Worm (Caenorhabditis elegans) whole organism, L1 larva: ENCODE data around the gene srd-47.
"Not testable (repeated sequence)": the region's sequence is repeated elsewhere in the genome, so short reads cannot be mapped to it uniquely, and the experiment has no call there.

Experiments used
- C04F5.9 ChIP-seq: sonication (generic microtip); optimal IDR thresholded peaks from 2 replicates; lab custom pipeline; 2016; ENCODE audit warnings: missing genetic modification characterization, missing compliant biosample characterization
- aly-2 ChIP-seq: fragments of 150-350 bp; optimal IDR thresholded peaks from 2 replicates; lab custom pipeline; 2014; ENCODE audit warnings: missing biosample characterization, missing genetic modification characterization
- ceh-90 ChIP-seq: sonication (generic microtip); optimal IDR thresholded peaks from 2 replicates; lab custom pipeline; 2016; ENCODE audit warnings: missing genetic modification characterization, missing compliant biosample characterization
- dsc-1 ChIP-seq: sonication (generic microtip); optimal IDR thresholded peaks from 2 replicates; lab custom pipeline; 2016; ENCODE audit warnings: mild to moderate bottlenecking, missing genetic modification characterization, missing compliant biosample characterization
- efl-1 ChIP-seq, 4 experiments: fragments of 150-350 bp; optimal IDR thresholded peaks in 3 of 4; peaks in 1 of 4; 1 replicate in 1 of 4; 2 replicates in 3 of 4; lab custom pipeline; 2014; ENCODE audit warnings: missing biosample characterization in 2 of 4, missing genetic modification characterization in 2 of 4, missing genetic modification reagents in 2 of 4
- egl-13 ChIP-seq: sonication (generic microtip); optimal IDR thresholded peaks from 2 replicates; lab custom pipeline; 2016; ENCODE audit warnings: missing genotype, missing genetic modification reagents, missing genetic modification characterization, missing compliant biosample characterization
- elt-2 ChIP-seq: sonication (generic microtip); optimal IDR thresholded peaks from 2 replicates; lab custom pipeline; 2016; ENCODE audit warnings: missing genetic modification characterization, mild to moderate bottlenecking, inconsistent platforms, missing compliant biosample characterization, missing genetic modification reagents
- ets-5 ChIP-seq: fragments of 200-800 bp; sonication (Bioruptor generic); IDR thresholded peaks from 2 replicates; pipeline ENCODE4 v1.3.6; 2022; ENCODE audit warnings: missing genetic modification characterization, missing compliant biosample characterization
- fkh-8 ChIP-seq: sonication (generic microtip); optimal IDR thresholded peaks from 2 replicates; lab custom pipeline; 2016; ENCODE audit warnings: mild to moderate bottlenecking, missing genetic modification characterization, missing compliant biosample characterization
- hlh-4 ChIP-seq: sonication (generic microtip); optimal IDR thresholded peaks from 2 replicates; lab custom pipeline; 2016; ENCODE audit warnings: mild to moderate bottlenecking, missing genetic modification characterization, missing compliant biosample characterization
- hpl-2 ChIP-seq: fragments of 150-350 bp; optimal IDR thresholded peaks from 2 replicates; lab custom pipeline; 2014; ENCODE audit warnings: missing biosample characterization, missing genetic modification reagents, missing genetic modification characterization
- irx-1 ChIP-seq: sonication (generic microtip); optimal IDR thresholded peaks from 2 replicates; lab custom pipeline; 2016; ENCODE audit warnings: missing genetic modification characterization, missing compliant biosample characterization
- jun-1 ChIP-seq: fragments of 150-350 bp; optimal IDR thresholded peaks from 2 replicates; lab custom pipeline; 2014; ENCODE audit warnings: missing biosample characterization, missing genetic modification reagents, missing genetic modification characterization
- lin-14 ChIP-seq: fragments of 200-800 bp; sonication (Bioruptor generic); optimal IDR thresholded peaks from 2 replicates; lab custom pipeline; 2018; ENCODE audit warnings: mild to moderate bottlenecking, missing genetic modification characterization, moderate library complexity, missing compliant biosample characterization
- lsy-2 ChIP-seq, 2 experiments: fragments of 150-350 bp; optimal IDR thresholded peaks; 2 replicates each; lab custom pipeline; 2014; ENCODE audit warnings: missing biosample characterization in 2 of 2, missing genetic modification characterization in 2 of 2
- mab-9 ChIP-seq: fragments of 200-800 bp; sonication (Bioruptor generic); IDR thresholded peaks from 2 replicates; pipeline ENCODE4 v1.3.6; 2022; ENCODE audit warnings: missing genetic modification reagents, missing genetic modification characterization, missing compliant biosample characterization
- mdl-1 ChIP-seq, 2 experiments: fragments of 150-350 bp; optimal IDR thresholded peaks; 2 replicates each; lab custom pipeline; 2014 to 2017; ENCODE audit warnings: missing biosample characterization in 2 of 2, missing genetic modification characterization in 2 of 2, inconsistent platforms in 1 of 2
- mep-1 ChIP-seq: fragments of 150-350 bp; optimal IDR thresholded peaks from 2 replicates; lab custom pipeline; 2014; ENCODE audit warnings: missing biosample characterization, missing genetic modification characterization
- nhr-12 ChIP-seq: sonication (generic microtip); optimal IDR thresholded peaks from 2 replicates; lab custom pipeline; 2017; ENCODE audit warnings: missing biosample characterization, missing genetic modification characterization
- nhr-19 ChIP-seq: fragments of 200-800 bp; sonication (Bioruptor generic); conservative IDR thresholded peaks from 2 replicates; pipeline ENCODE4 v1.3.6; 2022; ENCODE audit warnings: missing genetic modification characterization, missing compliant biosample characterization
- nhr-47 ChIP-seq: sonication (generic microtip); optimal IDR thresholded peaks from 2 replicates; lab custom pipeline; 2016; ENCODE audit warnings: mild to moderate bottlenecking, missing genetic modification characterization, moderate library complexity, missing compliant biosample characterization
- nhr-71 ChIP-seq: sonication (generic microtip); optimal IDR thresholded peaks from 2 replicates; lab custom pipeline; 2016; ENCODE audit warnings: mild to moderate bottlenecking, missing genetic modification characterization, moderate library complexity, missing compliant biosample characterization
- nhr-77 ChIP-seq: fragments of 150-350 bp; optimal IDR thresholded peaks from 2 replicates; lab custom pipeline; 2014; ENCODE audit warnings: missing biosample characterization, missing genetic modification characterization
- nhr-85 ChIP-seq: sonication (generic microtip); peaks from one replicate; lab custom pipeline; 2016; ENCODE audit warnings: missing genetic modification characterization, inconsistent platforms, missing compliant biosample characterization
- nhr-90 ChIP-seq: sonication (generic microtip); optimal IDR thresholded peaks from 2 replicates; lab custom pipeline; 2016; ENCODE audit warnings: mild to moderate bottlenecking, missing genetic modification characterization, missing compliant biosample characterization; ENCODE audit not compliant: poor library complexity
- rnt-1 ChIP-seq: sonication (generic microtip); optimal IDR thresholded peaks from 2 replicates; lab custom pipeline; 2016; ENCODE audit warnings: mild to moderate bottlenecking, missing genetic modification characterization, moderate library complexity, missing compliant biosample characterization
- skn-1 ChIP-seq: fragments of 150-350 bp; optimal IDR thresholded peaks from 2 replicates; lab custom pipeline; 2014; ENCODE audit warnings: missing biosample characterization, missing genetic modification characterization
- tbx-2 ChIP-seq: sonication (generic microtip); optimal IDR thresholded peaks from 2 replicates; lab custom pipeline; 2016; ENCODE audit warnings: missing genetic modification characterization, missing compliant biosample characterization
- unc-130 ChIP-seq: fragments of 150-350 bp; optimal IDR thresholded peaks from 2 replicates; lab custom pipeline; 2017; ENCODE audit warnings: missing biosample characterization, missing genetic modification characterization, inconsistent platforms
- unc-30 ChIP-seq: sonication (generic microtip); optimal IDR thresholded peaks from 2 replicates; lab custom pipeline; 2017; ENCODE audit warnings: missing biosample characterization, missing genetic modification characterization
- zip-4 ChIP-seq: fragments of 200-800 bp; sonication (Bioruptor generic); optimal IDR thresholded peaks from 2 replicates; lab custom pipeline; 2018; ENCODE audit warnings: mild to moderate bottlenecking, missing genetic modification characterization, moderate library complexity, missing compliant biosample characterization
- ztf-4 ChIP-seq: fragments of 150-350 bp; optimal IDR thresholded peaks from 2 replicates; lab custom pipeline; 2014; ENCODE audit warnings: missing biosample characterization, missing genetic modification characterization

srd-47 gene

DNA sequence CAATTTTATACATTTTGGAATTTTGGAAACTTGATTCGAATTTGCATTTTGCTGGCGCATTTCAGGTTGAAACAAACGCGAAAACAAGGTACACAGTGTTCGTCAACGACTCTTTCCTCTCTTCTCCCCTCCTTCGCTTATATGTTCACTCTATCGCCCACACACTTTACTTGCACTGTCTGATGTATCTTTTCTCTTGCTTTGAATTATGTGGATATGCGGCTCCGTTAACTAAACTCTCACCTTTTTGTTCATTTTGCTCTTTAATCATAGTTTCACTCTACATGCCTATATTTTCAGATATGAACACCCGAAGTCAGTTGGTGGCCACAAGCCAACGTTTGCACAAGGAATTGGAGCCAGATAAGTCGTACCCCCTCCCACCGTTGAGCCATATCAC, 39.2 kb upstream of the srd-47 start, which contains the start of gene W06D11.1:
TSS of gene W06D11.1 (plus strand) at position 301 of the 400 bp plus-strand sequence.
- no peak for TF ChIP-seq nhr-77
- TF ChIP-seq ceh-90 (tag; lab: Kevin White, UChicago), result no peak
- no peak for TF ChIP-seq skn-1 (tag; lab: Kevin White, UChicago)
- no peak for TF ChIP-seq C04F5.9 (tag; lab: Kevin White, UChicago)
- TF ChIP-seq lin-14 (GFP tag; lab: Kevin White, UChicago), result no peak
- no peak for TF ChIP-seq nhr-71 (tag; lab: Kevin White, UChicago)
- TF ChIP-seq mep-1, result no peak
- no peak for TF ChIP-seq mab-9 (GFP tag; lab: Robert Waterston, UW)
- no peak for TF ChIP-seq nhr-12 (tag; lab: Kevin White, UChicago)
- no peak for TF ChIP-seq unc-130 (tag; lab: Kevin White, UChicago)
- TF ChIP-seq aly-2 (tag; lab: Kevin White, UChicago), result no peak
- no peak for TF ChIP-seq tbx-2 (tag; lab: Kevin White, UChicago)
- TF ChIP-seq dsc-1 (tag; lab: Kevin White, UChicago), result no peak
- TF ChIP-seq hlh-4 (tag; lab: Kevin White, UChicago), result no peak
- no peak for TF ChIP-seq zip-4 (GFP tag; lab: Kevin White, UChicago)

DNA sequence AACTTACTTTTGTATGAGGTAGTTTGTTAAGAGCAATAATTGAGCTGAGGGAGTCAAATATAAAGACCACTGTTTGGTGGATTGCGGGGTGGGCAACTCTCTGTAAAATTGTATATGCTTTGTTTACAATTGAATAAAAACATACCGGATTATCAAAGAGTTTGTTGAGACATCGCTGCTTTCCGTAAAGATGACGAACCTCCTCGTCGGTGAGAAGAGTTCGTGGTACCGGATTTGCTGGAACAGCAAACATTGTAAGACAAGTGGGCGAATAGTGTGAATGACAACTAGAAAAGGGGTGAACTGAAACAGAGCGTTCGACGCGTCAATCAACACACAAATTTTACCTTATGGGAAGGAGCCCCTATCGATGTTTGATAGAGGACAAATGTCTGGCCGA, 37.0 kb upstream of the srd-47 start, which contains the start of gene W06D11.2:
TSS of gene W06D11.2 (minus strand) at position 339 of the 400 bp plus-strand sequence.
- TF ChIP-seq unc-30 (tag; lab: Kevin White, UChicago), result no peak
- TF ChIP-seq rnt-1 (tag; lab: Kevin White, UChicago), result no peak
- TF ChIP-seq C04F5.9 (tag; lab: Kevin White, UChicago), result no peak
- no peak for TF ChIP-seq egl-13 (tag; lab: Kevin White, UChicago)
- TF ChIP-seq nhr-90 (tag; lab: Kevin White, UChicago), result no peak
- TF ChIP-seq lsy-2 (tag; optimal IDR thresholded peaks at IDR 0.05; lab: Kevin White, UChicago), result no peak
- no peak for TF ChIP-seq nhr-47 (tag; lab: Kevin White, UChicago)
- TF ChIP-seq fkh-8 (tag; lab: Kevin White, UChicago), result no peak
- no peak for TF ChIP-seq ets-5 (GFP tag; lab: Robert Waterston, UW)
- TF ChIP-seq hpl-2 (GFP tag; lab: Kevin White, UChicago), result no peak
- TF ChIP-seq efl-1 (optimal IDR thresholded peaks at IDR 0.05; lab: Kevin White, UChicago), result no peak
- no peak for TF ChIP-seq efl-1 (GFP tag; optimal IDR thresholded peaks at IDR 0.05 in 1 of 2; lab: Kevin White, UChicago)

DNA sequence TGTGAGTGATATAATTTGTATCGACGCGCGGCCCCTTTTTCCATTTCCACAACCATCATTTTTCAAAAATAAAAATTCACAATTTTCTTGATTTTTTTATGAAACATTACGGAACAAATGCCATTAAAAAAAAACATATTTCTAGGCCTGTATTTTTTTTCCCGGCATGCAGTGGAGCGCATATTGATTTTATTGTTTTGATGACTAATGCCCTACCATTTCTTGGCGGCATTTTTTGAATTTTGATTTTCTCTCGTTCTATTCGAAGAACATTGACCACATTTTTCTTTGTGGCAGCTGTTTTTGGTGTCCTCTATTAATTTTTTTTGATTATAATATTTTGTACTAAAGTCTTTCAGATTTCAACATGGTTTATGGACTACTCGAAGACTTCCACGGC, 35.1 kb upstream of the srd-47 start, which contains the start of gene W06D11.3:
TSS of gene W06D11.3 (plus strand) at position 360 of the 400 bp plus-strand sequence.
- TF ChIP-seq nhr-71 (tag; lab: Kevin White, UChicago) (no peak), ztf-4 (tag; lab: Kevin White, UChicago) (no peak), nhr-47 (tag; lab: Kevin White, UChicago) (no peak)

DNA sequence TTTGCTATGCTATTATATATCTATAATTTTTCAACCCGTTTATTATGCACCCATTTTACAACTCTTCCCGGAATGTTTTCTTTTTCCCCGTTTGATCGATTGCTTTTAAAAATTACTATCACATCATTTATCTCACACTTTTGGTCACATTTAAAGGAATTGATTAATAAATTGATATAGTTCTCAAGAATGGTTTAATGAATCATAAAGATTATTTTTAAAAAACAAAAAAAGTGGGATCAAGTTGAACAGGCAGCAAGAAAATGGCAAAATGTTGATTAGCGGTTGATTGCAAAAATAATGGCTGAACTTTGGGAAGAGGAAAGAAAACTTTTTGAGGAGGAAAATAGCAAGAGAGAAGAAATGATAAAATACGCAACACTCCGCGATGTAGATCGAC, 33.6 kb upstream of the srd-47 start, which contains the start of gene W06D11.5:
TSS of gene W06D11.5 (plus strand) at position 301 of the 400 bp plus-strand sequence.
- TF ChIP-seq nhr-85 (tag; lab: Kevin White, UChicago), result peak; percentile 1
- no peak for TF ChIP-seq aly-2 (tag; lab: Kevin White, UChicago)

DNA sequence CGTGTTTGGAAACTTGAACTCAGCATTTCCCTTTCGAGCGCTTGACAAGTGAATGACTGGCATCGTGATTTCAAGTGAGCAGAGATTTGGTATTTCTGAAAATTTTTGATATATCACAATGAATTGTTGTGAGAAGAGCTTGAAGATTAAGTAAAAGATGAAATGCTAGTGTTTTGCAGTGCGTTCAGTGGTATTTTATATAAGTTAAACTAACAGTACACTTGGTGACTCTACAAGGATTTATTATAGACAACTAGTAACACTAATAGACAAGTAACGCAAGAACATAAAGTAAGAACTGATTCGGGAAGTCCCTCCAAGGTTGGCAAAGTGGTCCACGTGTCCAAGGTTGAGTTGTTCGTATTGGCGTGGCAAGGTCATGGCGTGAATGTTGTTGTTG, 30.7 kb upstream of the srd-47 start, which contains the start of gene dot-1.3:
TSS of gene dot-1.3 (minus strand) at position 101 of the 400 bp plus-strand sequence.
- TF ChIP-seq nhr-19 (GFP tag; lab: Robert Waterston, UW); tbx-2 (tag; lab: Kevin White, UChicago); elt-2 (tag; lab: Kevin White, UChicago): not testable (repeated sequence)

DNA sequence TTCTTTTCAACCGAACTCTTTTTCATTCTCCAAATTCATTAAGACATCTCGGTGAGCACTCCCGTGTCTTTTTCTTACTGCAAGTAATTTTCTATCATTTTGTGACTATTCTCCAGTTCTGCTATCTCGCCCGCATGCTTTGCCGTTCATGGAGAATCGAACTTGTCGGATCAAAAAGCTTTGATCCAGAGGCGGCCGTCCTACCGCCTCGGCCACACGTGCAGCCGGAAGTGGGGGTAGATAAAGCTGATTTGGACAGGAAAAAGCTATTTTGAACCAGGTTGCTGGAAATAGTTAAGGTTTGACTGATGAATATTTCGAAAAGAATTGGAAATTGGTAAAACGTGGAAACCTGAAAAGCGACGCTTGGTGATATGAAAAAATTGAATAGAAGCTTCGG, 29.2 kb upstream of the srd-47 start:
- no peak for TF ChIP-seq jun-1 (tag; lab: Kevin White, UChicago)
- no peak for TF ChIP-seq nhr-19 (GFP tag; lab: Robert Waterston, UW)
- TF ChIP-seq mdl-1 (tag; optimal IDR thresholded peaks at IDR 0.05; lab: Kevin White, UChicago), result no peak
- no peak for TF ChIP-seq irx-1
- TF ChIP-seq, all 84 proteins: peak for 0
